Fruit fly (Drosophila melanogaster) whole organism, prepupa: ENCODE data around the gene Pdhb.
A peak's percentile ranks its signal among the peaks of the same experiment; 100 is the strongest.

Experiments
- CG10631 ChIP-seq: fragments of 200-800 bp; sonication (Bioruptor generic); optimal IDR thresholded peaks from 2 replicates; lab custom pipeline; 2016; ENCODE audit warnings: missing biosample characterization, missing genetic modification characterization
- CG11294 ChIP-seq: fragments of 200-800 bp; sonication (Bioruptor generic); IDR thresholded peaks from 2 replicates; pipeline ENCODE4 v1.3.6; 2022; ENCODE audit warnings: missing biosample characterization, missing genetic modification characterization
- CG1621 ChIP-seq: fragments of 200-800 bp; sonication (Bioruptor generic); optimal IDR thresholded peaks from 3 replicates; lab custom pipeline; 2018; ENCODE audit warnings: missing biosample characterization, mild to moderate bottlenecking, missing genetic modification characterization
- CG6808 ChIP-seq: fragments of 200-800 bp; sonication (Bioruptor generic); optimal IDR thresholded peaks from 3 replicates; lab custom pipeline; 2017; ENCODE audit warnings: missing biosample characterization, missing genetic modification characterization, mild to moderate bottlenecking, moderate library complexity, missing genetic modification reagents
- CG6854 ChIP-seq: fragments of 200-800 bp; sonication (Bioruptor generic); optimal IDR thresholded peaks from 2 replicates; lab custom pipeline; 2017; ENCODE audit warnings: missing biosample characterization, mild to moderate bottlenecking, missing genetic modification characterization
- Hr39 ChIP-seq: fragments of 200-800 bp; sonication (Bioruptor generic); optimal IDR thresholded peaks from 2 replicates; lab custom pipeline; 2016; ENCODE audit warnings: missing biosample characterization, missing genetic modification characterization
- achi ChIP-seq: fragments of 200-800 bp; sonication (Bioruptor generic); optimal IDR thresholded peaks from 3 replicates; lab custom pipeline; 2016; ENCODE audit warnings: missing biosample characterization, missing genetic modification characterization
- dac ChIP-seq: fragments of 200-800 bp; sonication (Bioruptor generic); optimal IDR thresholded peaks from 2 replicates; lab custom pipeline; 2017; ENCODE audit warnings: missing biosample characterization, mild to moderate bottlenecking, missing genetic modification characterization
- eg ChIP-seq: fragments of 200-800 bp; sonication (Bioruptor generic); IDR thresholded peaks from 3 replicates; pipeline ENCODE4 v1.3.6; 2022; ENCODE audit warnings: missing biosample characterization, missing genetic modification characterization
- fd59A ChIP-seq: fragments of 200-800 bp; sonication (Bioruptor generic); optimal IDR thresholded peaks from 2 replicates; lab custom pipeline; 2017; ENCODE audit warnings: missing biosample characterization, mild to moderate bottlenecking, missing genetic modification characterization, missing genetic modification reagents
- vri ChIP-seq: fragments of 200-800 bp; sonication (Bioruptor generic); optimal IDR thresholded peaks from 3 replicates; lab custom pipeline; 2016; ENCODE audit warnings: missing biosample characterization, mild to moderate bottlenecking, missing genetic modification characterization

dm6 chr3R:29077572-29077971 lies 35.3 kb upstream of the Pdhb start:
- no peak for TF ChIP-seq fd59A (GFP tag; lab: Kevin White, UChicago)
- no peak for TF ChIP-seq achi
- no peak for TF ChIP-seq vri (GFP tag; lab: Kevin White, UChicago)
- no peak for TF ChIP-seq dac (GFP tag; lab: Kevin White, UChicago)
- TF ChIP-seq CG6854 (GFP tag; lab: Kevin White, UChicago) = no peak
- no peak for TF ChIP-seq CG1621 (tag; lab: Kevin White, UChicago)
- no peak for TF ChIP-seq CG10631 (GFP tag; lab: Kevin White, UChicago)
- TF ChIP-seq Hr39 (GFP tag; lab: Kevin White, UChicago) = no peak
- no peak for TF ChIP-seq CG11294
- TF ChIP-seq eg = 0 out of 3 replicates have a peak, but pooled peaks have one; percentile 35
- no peak for TF ChIP-seq CG6808
